Fruit fly (Drosophila melanogaster): ENCODE data around the gene pelo.

The pelo gene

dm6 chr2L:9700454-9700853 lies at the start of gene pelo (continued):
- TF ChIP-seq inv (GFP tag; IDR thresholded peaks at IDR 0.05; ENCODE audit: partially characterized antibody) (no peak), CG14667 (GFP tag; IDR thresholded peaks at IDR 0.05) (no peak), gfzf (GFP tag; optimal IDR thresholded peaks at IDR 0.05) (peak; percentile 47), so (GFP tag; IDR thresholded peaks at IDR 0.05) (0 out of 3 replicates have a peak, but pooled peaks have one; percentile 31), Elba2 (GFP tag; optimal IDR thresholded peaks at IDR 0.05) (peak; percentile 1), Hr78 (GFP tag; optimal IDR thresholded peaks at IDR 0.05) (peak in 1 of 2 experiments; percentile 79), stc (GFP tag; IDR thresholded peaks at IDR 0.05) (0 out of 2 replicates have a peak, but pooled peaks have one; percentile 12), CG10654 (GFP tag; optimal IDR thresholded peaks at IDR 0.05) (peak; percentile 50), E2f1 (GFP tag; IDR thresholded peaks at IDR 0.05) (no peak), Nf-YA (GFP tag; IDR thresholded peaks at IDR 0.05) (peak; percentile 24; the same call in 1 of the 2 replicates), pum (GFP tag; optimal IDR thresholded peaks at IDR 0.05) (peak; percentile 3), ems (GFP tag; optimal IDR thresholded peaks at IDR 0.05) (no peak), bbx (GFP tag; IDR thresholded peaks at IDR 0.05; ENCODE audit: partially characterized antibody) (no peak; the same call in 1 of the 2 replicates), fd96Cb (tag; optimal IDR thresholded peaks at IDR 0.05) (peak; percentile 12), dmrt11E (tag; optimal IDR thresholded peaks at IDR 0.05) (peak; percentile 62), Adf1 (GFP tag; IDR thresholded peaks at IDR 0.05) (peak; percentile 33; the same call in 1 of the 2 replicates), danr (GFP tag; IDR thresholded peaks at IDR 0.05) (0 out of 2 replicates have a peak, but pooled peaks have one; percentile 40), sna (GFP tag; IDR thresholded peaks at IDR 0.05; ENCODE audit: partially characterized antibody) (no peak), Ptx1 (GFP tag; IDR thresholded peaks at IDR 0.05) (peak; percentile 77), CG10959 (GFP tag; IDR thresholded peaks at IDR 0.05) (no peak), dpn (GFP tag; optimal IDR thresholded peaks at IDR 0.05) (peak in 1 of 2 experiments; percentile 66), CG3995 (GFP tag; optimal IDR thresholded peaks at IDR 0.05) (peak; percentile 39), p53 (GFP tag; optimal IDR thresholded peaks at IDR 0.05) (no peak), CG7839 (tag; optimal IDR thresholded peaks at IDR 0.05) (peak; percentile 70), C15 (GFP tag; IDR thresholded peaks at IDR 0.05) (no peak), CG2202 (tag; optimal IDR thresholded peaks at IDR 0.05) (no peak), HLHmδ (GFP tag; optimal IDR thresholded peaks at IDR 0.05) (no peak), jing (GFP tag; optimal IDR thresholded peaks at IDR 0.05) (no peak), dmrt99B (tag; optimal IDR thresholded peaks at IDR 0.05) (peak; percentile 61), eve (GFP tag; optimal IDR thresholded peaks at IDR 0.05) (peak in 1 of 2 experiments; percentile 64), CG31224 (GFP tag; IDR thresholded peaks at IDR 0.05) (0 out of 2 replicates have a peak, but pooled peaks have one; percentile 57), Gsc (GFP tag; IDR thresholded peaks at IDR 0.05) (no peak), CG10274 (GFP tag; optimal IDR thresholded peaks at IDR 0.05) (peak; percentile 1), cas (GFP tag; IDR thresholded peaks at IDR 0.05) (no peak), Hr3 (GFP tag; optimal IDR thresholded peaks at IDR 0.05) (peak; percentile 67), ewg (GFP tag; optimal IDR thresholded peaks at IDR 0.05) (peak; percentile 42), phol (tag; optimal IDR thresholded peaks at IDR 0.05) (peak; percentile 78), CG12155 (GFP tag; optimal IDR thresholded peaks at IDR 0.05) (peak; percentile 68), CG18619 (GFP tag; optimal IDR thresholded peaks at IDR 0.05) (peak; percentile 56), Stat92E (GFP tag; optimal IDR thresholded peaks at IDR 0.05) (peak in 1 of 3 experiments; percentile 2), CG13894 (tag; optimal IDR thresholded peaks at IDR 0.05) (peak; percentile 63), ap (GFP tag; IDR thresholded peaks at IDR 0.05) (no peak), Hsf (GFP tag; optimal IDR thresholded peaks at IDR 0.05) (peak; percentile 14), CG12942 (GFP tag; optimal IDR thresholded peaks at IDR 0.05) (peak; percentile 41), Fer1 (GFP tag; optimal IDR thresholded peaks at IDR 0.05) (peak; percentile 75), da (GFP tag; optimal IDR thresholded peaks at IDR 0.05) (no peak), vvl (GFP tag; IDR thresholded peaks at IDR 0.05) (peak; percentile 81), sd (tag; optimal IDR thresholded peaks at IDR 0.05) (peak; percentile 60), Oaz (GFP tag; IDR thresholded peaks at IDR 0.05) (no peak), CG1603 (tag; optimal IDR thresholded peaks at IDR 0.05) (no peak)
